Worm (Caenorhabditis elegans) whole organism, L1 larva: ENCODE data around the gene acs-6.
A peak's percentile ranks its signal among the peaks of the same experiment; 100 is the strongest.

Experiments used
- C04F5.9 ChIP-seq: sonication (generic microtip); optimal IDR thresholded peaks from 2 replicates; lab custom pipeline; 2016; ENCODE audit warnings: missing genetic modification characterization, missing compliant biosample characterization
- Y116A8C.19 ChIP-seq: sonication (generic microtip); optimal IDR thresholded peaks from 2 replicates; lab custom pipeline; 2016; ENCODE audit warnings: missing compliant biosample characterization, missing genetic modification characterization, borderline replicate concordance
- alr-1 ChIP-seq: fragments of 200-800 bp; sonication (Bioruptor generic); optimal IDR thresholded peaks from 2 replicates; lab custom pipeline; 2018; ENCODE audit warnings: borderline replicate concordance, mild to moderate bottlenecking, missing genetic modification characterization, missing compliant biosample characterization
- ama-1 ChIP-seq: fragments of 150-350 bp; optimal IDR thresholded peaks from 2 replicates; lab custom pipeline; 2014
- ceh-8 ChIP-seq: fragments of 200-800 bp; sonication (Bioruptor generic); optimal IDR thresholded peaks from 2 replicates; lab custom pipeline; 2018; ENCODE audit warnings: mild to moderate bottlenecking, missing genetic modification characterization, moderate library complexity, missing compliant biosample characterization
- ceh-82 ChIP-seq, 3 experiments: fragments of 150-350 bp in 1 of 3; sonication (generic microtip) in 2 of 3; optimal IDR thresholded peaks; 2 replicates each; lab custom pipeline; 2014 to 2017; ENCODE audit warnings: missing biosample characterization in 3 of 3, missing genetic modification characterization in 3 of 3
- ceh-90 ChIP-seq: sonication (generic microtip); optimal IDR thresholded peaks from 2 replicates; lab custom pipeline; 2016; ENCODE audit warnings: missing genetic modification characterization, missing compliant biosample characterization
- ces-1 ChIP-seq: fragments of 150-350 bp; optimal IDR thresholded peaks from 2 replicates; lab custom pipeline; 2014; ENCODE audit warnings: missing biosample characterization, missing genetic modification reagents, missing genetic modification characterization
- dpl-1 ChIP-seq, 3 experiments: fragments of 150-350 bp in 2 of 3; sonication (generic microtip) in 1 of 3; optimal IDR thresholded peaks; 2 replicates each; lab custom pipeline; 2014 to 2017; ENCODE audit warnings: missing biosample characterization in 3 of 3, missing genetic modification characterization in 3 of 3, missing genetic modification reagents in 3 of 3
- dsc-1 ChIP-seq: sonication (generic microtip); optimal IDR thresholded peaks from 2 replicates; lab custom pipeline; 2016; ENCODE audit warnings: mild to moderate bottlenecking, missing genetic modification characterization, missing compliant biosample characterization
- efl-1 ChIP-seq, 4 experiments: fragments of 150-350 bp; optimal IDR thresholded peaks in 3 of 4; peaks in 1 of 4; 1 replicate in 1 of 4; 2 replicates in 3 of 4; lab custom pipeline; 2014; ENCODE audit warnings: missing biosample characterization in 2 of 4, missing genetic modification characterization in 2 of 4, missing genetic modification reagents in 2 of 4
- efl-3 ChIP-seq: fragments of 200-800 bp; sonication (Bioruptor generic); optimal IDR thresholded peaks from 2 replicates; lab custom pipeline; 2018; ENCODE audit warnings: mild to moderate bottlenecking, missing genetic modification characterization, missing compliant biosample characterization
- egl-13 ChIP-seq: sonication (generic microtip); optimal IDR thresholded peaks from 2 replicates; lab custom pipeline; 2016; ENCODE audit warnings: missing genotype, missing genetic modification reagents, missing genetic modification characterization, missing compliant biosample characterization
- elt-3 ChIP-seq, 6 experiments: fragments of 150-350 bp in 1 of 6; sonication (generic microtip); optimal IDR thresholded peaks; 2 replicates each; lab custom pipeline; 2017 to 2018; ENCODE audit warnings: missing biosample characterization in 6 of 6, missing genetic modification characterization in 6 of 6, inconsistent platforms in 1 of 6
- hlh-4 ChIP-seq: sonication (generic microtip); optimal IDR thresholded peaks from 2 replicates; lab custom pipeline; 2016; ENCODE audit warnings: mild to moderate bottlenecking, missing genetic modification characterization, missing compliant biosample characterization
- lin-13 ChIP-seq: fragments of 150-350 bp; optimal IDR thresholded peaks from 2 replicates; lab custom pipeline; 2014; ENCODE audit warnings: missing biosample characterization, missing genetic modification reagents, missing genetic modification characterization
- lin-14 ChIP-seq: fragments of 200-800 bp; sonication (Bioruptor generic); optimal IDR thresholded peaks from 2 replicates; lab custom pipeline; 2018; ENCODE audit warnings: mild to moderate bottlenecking, missing genetic modification characterization, moderate library complexity, missing compliant biosample characterization
- lin-15B ChIP-seq: fragments of 150-350 bp; sonication (generic microtip); optimal IDR thresholded peaks from 3 replicates; lab custom pipeline; 2014; ENCODE audit warnings: missing biosample characterization, missing genetic modification characterization
- lin-35 ChIP-seq, 2 experiments: fragments of 150-350 bp; optimal IDR thresholded peaks; 2 replicates each; lab custom pipeline; 2014; ENCODE audit warnings: missing biosample characterization in 2 of 2, missing genetic modification characterization in 2 of 2, missing genetic modification reagents in 2 of 2
- mab-9 ChIP-seq: fragments of 200-800 bp; sonication (Bioruptor generic); IDR thresholded peaks from 2 replicates; pipeline ENCODE4 v1.3.6; 2022; ENCODE audit warnings: missing genetic modification reagents, missing genetic modification characterization, missing compliant biosample characterization
- mef-2 ChIP-seq: fragments of 150-350 bp; optimal IDR thresholded peaks from 2 replicates; lab custom pipeline; 2014; ENCODE audit warnings: missing biosample characterization, missing genetic modification characterization
- nhr-19 ChIP-seq: fragments of 200-800 bp; sonication (Bioruptor generic); conservative IDR thresholded peaks from 2 replicates; pipeline ENCODE4 v1.3.6; 2022; ENCODE audit warnings: missing genetic modification characterization, missing compliant biosample characterization
- nhr-20 ChIP-seq: sonication (generic microtip); optimal IDR thresholded peaks from 2 replicates; lab custom pipeline; 2016; ENCODE audit warnings: mild to moderate bottlenecking, missing genetic modification characterization, missing compliant biosample characterization
- nhr-28 ChIP-seq: fragments of 150-350 bp; optimal IDR thresholded peaks from 2 replicates; lab custom pipeline; 2014; ENCODE audit warnings: missing biosample characterization, missing genetic modification characterization
- nhr-76 ChIP-seq: sonication (generic microtip); optimal IDR thresholded peaks from 2 replicates; lab custom pipeline; 2017; ENCODE audit warnings: missing biosample characterization, missing genetic modification characterization
- nhr-84 ChIP-seq: sonication (generic microtip); optimal IDR thresholded peaks from 2 replicates; lab custom pipeline; 2017; ENCODE audit warnings: missing biosample characterization, missing genetic modification characterization
- nhr-85 ChIP-seq: sonication (generic microtip); peaks from one replicate; lab custom pipeline; 2016; ENCODE audit warnings: missing genetic modification characterization, inconsistent platforms, missing compliant biosample characterization
- nhr-90 ChIP-seq: sonication (generic microtip); optimal IDR thresholded peaks from 2 replicates; lab custom pipeline; 2016; ENCODE audit warnings: mild to moderate bottlenecking, missing genetic modification characterization, missing compliant biosample characterization; ENCODE audit not compliant: poor library complexity
- rnt-1 ChIP-seq: sonication (generic microtip); optimal IDR thresholded peaks from 2 replicates; lab custom pipeline; 2016; ENCODE audit warnings: mild to moderate bottlenecking, missing genetic modification characterization, moderate library complexity, missing compliant biosample characterization
- skn-1 ChIP-seq: fragments of 150-350 bp; optimal IDR thresholded peaks from 2 replicates; lab custom pipeline; 2014; ENCODE audit warnings: missing biosample characterization, missing genetic modification characterization
- snpc-4 ChIP-seq: fragments of 150-350 bp; optimal IDR thresholded peaks from 2 replicates; lab custom pipeline; 2014; ENCODE audit warnings: missing biosample characterization, missing genetic modification characterization
- snu-23 ChIP-seq: sonication (generic microtip); optimal IDR thresholded peaks from 2 replicates; lab custom pipeline; 2016; ENCODE audit warnings: missing genetic modification characterization, missing compliant biosample characterization
- sptf-1 ChIP-seq: fragments of 150-350 bp; optimal IDR thresholded peaks from 2 replicates; lab custom pipeline; 2014; ENCODE audit warnings: missing biosample characterization, missing genetic modification characterization
- swsn-7 ChIP-seq: sonication (generic microtip); optimal IDR thresholded peaks from 2 replicates; lab custom pipeline; 2016; ENCODE audit warnings: missing genetic modification characterization, missing compliant biosample characterization
- tlp-1 ChIP-seq: fragments of 150-350 bp; optimal IDR thresholded peaks from 2 replicates; lab custom pipeline; 2014; ENCODE audit warnings: missing biosample characterization, missing genetic modification characterization
- unc-130 ChIP-seq: fragments of 150-350 bp; optimal IDR thresholded peaks from 2 replicates; lab custom pipeline; 2017; ENCODE audit warnings: missing biosample characterization, missing genetic modification characterization, inconsistent platforms
- unc-86 ChIP-seq: sonication (generic microtip); optimal IDR thresholded peaks from 2 replicates; lab custom pipeline; 2016; ENCODE audit warnings: missing genetic modification characterization, missing compliant biosample characterization
- vab-15 ChIP-seq: sonication (generic microtip); optimal IDR thresholded peaks from 2 replicates; lab custom pipeline; 2017; ENCODE audit warnings: missing genotype, mild to moderate bottlenecking, missing genetic modification characterization, missing compliant biosample characterization
- xbp-1 ChIP-seq: sonication (generic microtip); optimal IDR thresholded peaks from 2 replicates; lab custom pipeline; 2016; ENCODE audit warnings: missing genetic modification characterization, missing compliant biosample characterization

acs-6 gene

ce11 chrII:7060791-7061190, 1.0 kb upstream of the acs-6 start:
- no peak for TF ChIP-seq snu-23 (GFP tag; lab: Kevin White, UChicago)
- peak; percentile 3 for TF ChIP-seq nhr-28 (tag; lab: Kevin White, UChicago)
- TF ChIP-seq lin-14 (GFP tag; lab: Kevin White, UChicago), result no peak
- TF ChIP-seq unc-130, result no peak
- TF ChIP-seq skn-1, result peak; percentile 92

- no peak for TF ChIP-seq nhr-20 (tag; lab: Kevin White, UChicago)
- no peak for TF ChIP-seq rnt-1
- no peak for TF ChIP-seq ces-1 (GFP tag; lab: Kevin White, UChicago)
- no peak for TF ChIP-seq ceh-90 (tag; lab: Kevin White, UChicago)
- no peak for TF ChIP-seq egl-13 (tag; lab: Kevin White, UChicago)
- no peak for TF ChIP-seq dsc-1 (tag; lab: Kevin White, UChicago)
- TF ChIP-seq alr-1, result no peak
These were observed 3.6 kb downstream of the acs-6 start, which contains the start of gene nos-2 for ce11 chrII:7065391-7065790. Gene nos-2, plus strand, starts transcription at chrII:7065618.

- no peak for TF ChIP-seq dsc-1 (tag; lab: Kevin White, UChicago)
- no peak for TF ChIP-seq C04F5.9 (tag; lab: Kevin White, UChicago)
- TF ChIP-seq ama-1 (lab: Kevin White, UChicago), result no peak
- no peak for TF ChIP-seq efl-1 (optimal IDR thresholded peaks at IDR 0.05; lab: Kevin White, UChicago)
- TF ChIP-seq efl-1 (GFP tag; optimal IDR thresholded peaks at IDR 0.05 in 1 of 2; lab: Kevin White, UChicago), result no peak
- no peak for TF ChIP-seq lin-35 (GFP tag; optimal IDR thresholded peaks at IDR 0.05; lab: Kevin White, UChicago)
- no peak for TF ChIP-seq alr-1
- TF ChIP-seq mab-9 (GFP tag; lab: Robert Waterston, UW), result no peak
- no peak for TF ChIP-seq mef-2 (tag; lab: Kevin White, UChicago)
- no peak for TF ChIP-seq dpl-1 (GFP tag; optimal IDR thresholded peaks at IDR 0.05; lab: Kevin White, UChicago)
These were observed 8.0 kb downstream of the acs-6 start, which contains the start of gene him-14 for ce11 chrII:7069866-7070265. Gene him-14, minus strand, starts transcription at chrII:7069966.

ce11 chrII:7070434-7070833, 8.6 kb downstream of the acs-6 start:
- TF ChIP-seq efl-1 (optimal IDR thresholded peaks at IDR 0.05; lab: Kevin White, UChicago) (no peak), efl-1 (GFP tag; optimal IDR thresholded peaks at IDR 0.05 in 1 of 2; lab: Kevin White, UChicago) (peak in 1 of 2 experiments; percentile 91), xbp-1 (tag; lab: Kevin White, UChicago) (no peak)

ce11 chrII:7072315-7072589, 10.4 kb downstream of the acs-6 start, which contains the start of gene kars-1:
Gene kars-1, minus strand, starts transcription at chrII:7072415.
- no peak for TF ChIP-seq sptf-1 (tag; lab: Kevin White, UChicago)
- TF ChIP-seq lin-15B (tag; lab: Kevin White, UChicago), result no peak
- no peak for TF ChIP-seq snpc-4
- TF ChIP-seq unc-86 (tag; lab: Kevin White, UChicago), result no peak

ce11 chrII:7072590-7073536, 11.0 kb downstream of the acs-6 start:
- TF ChIP-seq nhr-85 (tag; lab: Kevin White, UChicago) (peak; percentile 85), hlh-4 (tag; lab: Kevin White, UChicago) (peak; percentile 21), elt-3 (tag; optimal IDR thresholded peaks at IDR 0.05; lab: Kevin White, UChicago) (peak in 3 of 6 experiments; percentile 24 to 70 (median 42)), nhr-76 (no peak), swsn-7 (peak; percentile 73), efl-3 (GFP tag; lab: Kevin White, UChicago) (no peak), unc-130 (peak; percentile 37), ceh-82 (tag; optimal IDR thresholded peaks at IDR 0.05; lab: Kevin White, UChicago) (peak; percentile 22 to 34 (median 32)), tlp-1 (tag; lab: Kevin White, UChicago) (no peak), skn-1 (peak; percentile 77), snpc-4 (peak; percentile 66), snu-23 (GFP tag; lab: Kevin White, UChicago) (peak; percentile 79), rnt-1 (peak; percentile 68), ces-1 (GFP tag; lab: Kevin White, UChicago) (no peak), Y116A8C.19 (tag; lab: Kevin White, UChicago) (no peak), nhr-28 (tag; lab: Kevin White, UChicago) (no peak), ceh-8 (peak; percentile 17), lin-13 (GFP tag; lab: Kevin White, UChicago) (peak; percentile 54), nhr-19 (GFP tag; lab: Robert Waterston, UW) (peak; percentile 56), nhr-90 (tag; lab: Kevin White, UChicago) (peak; percentile 80), dpl-1 (GFP tag; optimal IDR thresholded peaks at IDR 0.05; lab: Kevin White, UChicago) (peak; percentile 55 to 71 (median 61)), alr-1 (no peak), vab-15 (tag; lab: Kevin White, UChicago) (peak; percentile 65), nhr-84 (tag; lab: Kevin White, UChicago) (no peak)
